Fruit fly (Drosophila melanogaster): ENCODE data around the gene CG46467.
A peak's percentile ranks its signal among the peaks of the same experiment; 100 is the strongest.

Gene CG46467

dm6 chr3R:9924485-9924884, 50.0 kb downstream of the CG46467 start:
- TF ChIP-seq noc (tag; optimal IDR thresholded peaks at IDR 0.05), result no peak

DNA sequence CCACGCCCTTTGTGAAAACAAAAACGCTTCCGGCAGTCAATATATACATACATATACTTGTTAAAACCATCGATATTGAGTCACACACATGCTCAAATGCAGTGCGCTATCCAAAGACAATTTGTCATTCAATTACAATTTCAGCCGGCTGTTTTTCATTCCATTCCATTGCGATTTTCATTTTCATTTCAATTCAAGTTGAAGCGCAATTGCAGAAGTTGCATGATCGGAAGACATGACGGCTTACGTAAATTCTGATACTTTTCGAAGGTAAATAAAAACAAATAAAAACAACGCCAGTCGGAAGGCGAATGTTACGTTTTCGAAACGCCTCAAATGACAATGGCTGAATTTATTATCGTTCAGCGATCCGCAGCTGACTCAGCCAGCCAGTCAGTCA, 50.8 kb downstream of the CG46467 start:
- no peak for TF ChIP-seq noc (tag; optimal IDR thresholded peaks at IDR 0.05)

- no peak for TF ChIP-seq noc (tag; optimal IDR thresholded peaks at IDR 0.05)
Observed at dm6 chr3R:9926856-9927822, 52.7 kb downstream of the CG46467 start.

DNA sequence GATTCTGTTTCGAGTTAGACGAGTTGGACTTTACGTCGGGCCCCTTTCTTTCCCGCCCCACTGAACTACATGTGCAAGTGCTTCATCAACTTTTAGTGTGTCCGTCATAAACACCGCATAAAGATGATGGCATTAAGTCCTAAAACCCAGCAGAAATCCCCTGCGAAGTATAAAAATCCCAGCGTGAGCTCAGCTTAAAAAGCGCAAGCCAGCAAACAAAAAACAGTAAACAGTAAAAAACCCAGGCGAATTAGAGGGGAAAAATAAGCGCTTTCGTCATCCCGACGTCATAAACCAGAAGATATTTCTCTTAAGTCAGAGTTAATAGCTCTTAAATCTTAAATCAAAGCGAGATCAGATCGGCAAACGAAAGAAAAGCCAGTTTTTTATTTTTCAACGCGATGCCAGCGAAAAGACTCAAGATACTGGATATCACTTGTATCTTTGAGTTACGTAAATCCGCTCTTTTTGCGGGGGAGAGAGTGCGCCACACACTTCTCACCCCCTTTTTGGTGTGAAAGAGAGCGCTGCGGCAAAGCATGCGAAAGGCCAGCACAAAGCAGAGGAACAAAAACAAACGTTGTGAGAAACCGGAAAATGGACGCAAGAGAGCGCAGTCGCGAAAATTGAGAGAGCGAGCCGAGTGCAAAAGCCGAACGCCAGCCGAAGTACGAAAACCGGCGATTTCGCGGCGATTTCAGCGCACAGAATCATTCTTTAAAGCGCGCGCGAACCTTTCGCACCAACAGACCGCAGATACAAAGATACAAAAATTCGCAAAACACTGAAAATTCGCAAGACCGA, 53.9 kb downstream of the CG46467 start:
- TF ChIP-seq noc (tag; optimal IDR thresholded peaks at IDR 0.05), result peak; percentile 34

DNA sequence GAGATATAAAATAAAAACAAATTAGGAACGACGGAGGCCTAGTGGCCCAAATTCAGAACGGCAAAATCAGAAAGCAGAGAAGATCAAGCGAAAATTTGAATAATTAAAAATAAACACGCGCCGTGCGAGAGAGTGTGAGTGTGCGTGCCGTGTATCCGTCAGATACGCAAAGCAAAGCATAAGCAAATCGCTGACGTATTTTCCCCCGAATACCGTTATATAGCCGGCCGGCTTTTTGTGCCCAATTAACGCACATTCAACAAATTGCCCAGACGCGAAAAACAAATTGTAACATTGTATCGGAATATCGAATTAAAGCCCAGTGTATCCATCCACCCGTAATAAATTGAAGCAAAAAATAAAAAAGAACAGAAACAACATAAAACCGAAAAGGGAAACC, 54.7 kb downstream of the CG46467 start:
- no peak for TF ChIP-seq noc (tag; optimal IDR thresholded peaks at IDR 0.05)

- peak; percentile 73 for TF ChIP-seq noc (tag; optimal IDR thresholded peaks at IDR 0.05)
Observed at dm6 chr3R:9931155-9931597, 56.7 kb downstream of the CG46467 start.

DNA sequence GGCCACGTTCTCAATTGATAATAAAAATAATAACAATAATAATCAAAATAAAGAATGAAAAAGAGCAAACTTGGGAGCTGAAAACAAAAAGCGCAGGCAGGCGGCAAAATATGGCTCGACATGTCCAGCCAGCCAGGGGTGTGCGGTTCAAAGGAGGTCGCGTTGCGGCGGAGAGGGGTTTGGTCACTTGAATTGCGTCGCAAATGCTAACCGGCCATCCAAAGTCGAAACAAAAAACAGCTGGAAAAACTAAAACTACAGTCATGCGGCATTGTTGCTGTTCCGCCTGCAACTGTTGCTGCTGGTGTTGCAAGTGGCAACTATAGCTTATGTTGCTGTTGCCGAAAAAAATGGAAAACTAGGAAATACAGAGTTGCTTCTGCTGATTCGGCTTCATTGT, 57.2 kb downstream of the CG46467 start:
- no peak for TF ChIP-seq noc (tag; optimal IDR thresholded peaks at IDR 0.05)

DNA sequence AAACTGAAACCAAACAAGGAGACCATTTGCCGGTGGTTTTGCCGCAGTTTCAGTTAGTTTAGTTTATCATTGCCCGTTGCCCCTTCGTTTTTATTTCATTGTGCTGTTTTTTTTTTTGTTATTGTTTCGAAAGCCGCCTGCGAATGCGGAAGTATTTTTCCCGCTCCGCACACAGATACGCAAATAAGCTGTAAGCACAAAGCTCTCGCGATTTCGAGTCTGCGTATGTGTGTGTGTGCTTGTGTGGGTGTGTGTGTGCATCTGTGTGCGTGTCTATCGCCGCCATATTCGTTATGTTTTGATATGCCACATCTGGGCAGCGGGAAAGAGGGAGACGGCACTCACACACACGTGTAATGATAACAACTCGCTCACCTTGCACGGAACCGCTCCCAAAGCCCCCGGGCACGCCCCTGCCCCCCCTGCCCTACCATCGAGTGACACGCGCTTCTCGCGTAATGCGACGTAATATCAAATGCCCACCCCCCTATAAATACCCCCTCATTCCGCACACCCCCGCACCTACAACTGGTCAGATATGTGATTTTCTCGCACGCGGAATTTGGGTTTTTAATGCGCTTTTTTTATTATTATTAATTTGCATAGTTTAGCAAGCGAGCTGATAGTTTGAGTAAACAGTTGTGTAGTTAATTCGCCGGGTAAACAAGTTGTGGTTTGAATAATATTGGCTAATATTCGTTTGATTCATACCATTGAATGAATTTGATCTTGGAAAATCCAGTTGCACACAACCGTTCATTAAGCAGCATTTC, 57.9 kb downstream of the CG46467 start:
- peak; percentile 49 for TF ChIP-seq noc (tag; optimal IDR thresholded peaks at IDR 0.05)

- TF ChIP-seq noc (tag; optimal IDR thresholded peaks at IDR 0.05), result no peak
Observed at dm6 chr3R:9933356-9933755, 58.9 kb downstream of the CG46467 start.

dm6 chr3R:9933956-9934733, 59.7 kb downstream of the CG46467 start:
- no peak for TF ChIP-seq noc (tag; optimal IDR thresholded peaks at IDR 0.05)

dm6 chr3R:9934863-9935262, 60.4 kb downstream of the CG46467 start:
- TF ChIP-seq noc (tag; optimal IDR thresholded peaks at IDR 0.05), result no peak

dm6 chr3R:9937176-9937575, 62.7 kb downstream of the CG46467 start:
- no peak for TF ChIP-seq noc (tag; optimal IDR thresholded peaks at IDR 0.05)

- no peak for TF ChIP-seq noc (tag; optimal IDR thresholded peaks at IDR 0.05)
Observed at dm6 chr3R:9937605-9938004, 63.1 kb downstream of the CG46467 start.

DNA sequence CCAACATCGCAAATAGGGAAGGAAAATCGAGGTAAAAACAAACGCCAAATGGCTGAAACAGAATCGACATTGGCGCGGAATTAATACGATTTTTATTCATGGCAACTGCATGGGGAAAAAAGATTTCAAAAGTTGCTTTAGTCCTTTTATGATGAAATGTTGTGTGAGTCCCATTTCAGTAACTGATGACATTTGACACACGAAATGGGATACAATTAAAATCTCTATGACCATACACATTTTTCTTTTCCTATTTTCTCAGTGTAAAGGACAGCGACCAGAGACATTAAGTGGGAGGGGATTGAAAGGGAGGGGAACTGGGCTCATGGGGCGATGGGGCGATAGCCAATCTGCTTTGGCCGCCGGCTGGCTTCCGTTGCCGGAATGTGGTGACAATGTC, 64.0 kb downstream of the CG46467 start:
- no peak for TF ChIP-seq noc (tag; optimal IDR thresholded peaks at IDR 0.05)

DNA sequence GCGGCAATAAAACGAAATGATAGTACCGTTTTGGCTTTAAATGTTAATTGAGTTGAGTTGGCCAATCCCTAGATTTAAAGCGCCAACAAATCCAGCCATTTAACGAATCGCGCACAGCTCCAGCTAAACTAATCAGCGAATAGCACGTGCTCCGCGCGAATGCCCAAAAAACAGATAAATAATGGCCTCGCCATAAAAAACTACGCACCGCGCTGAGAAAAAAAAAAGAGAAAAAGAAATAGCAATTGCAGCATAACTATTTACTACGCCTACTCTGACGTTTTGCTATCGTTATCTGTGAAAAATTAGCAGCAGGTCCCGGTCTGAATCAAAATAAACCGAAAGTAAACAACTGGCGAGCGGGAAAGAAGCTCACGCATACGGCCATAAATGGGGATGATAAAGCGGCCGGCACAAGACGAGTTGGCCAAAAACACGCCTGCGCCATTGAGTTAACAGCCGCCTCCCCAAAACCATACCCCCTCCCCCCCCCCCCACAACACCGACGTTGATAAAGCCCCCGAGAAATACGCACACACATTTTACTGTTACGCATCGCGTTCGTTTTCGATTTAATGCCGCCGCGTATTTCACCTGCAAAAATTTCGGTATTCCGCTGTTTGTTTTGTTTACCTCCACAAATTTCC, 65.0 kb downstream of the CG46467 start:
- TF ChIP-seq noc (tag; optimal IDR thresholded peaks at IDR 0.05), result peak; percentile 45

All from whole organism, larva.